Fruit fly (Drosophila melanogaster): ENCODE results near the gene Six4.

Six4 gene

DNA sequence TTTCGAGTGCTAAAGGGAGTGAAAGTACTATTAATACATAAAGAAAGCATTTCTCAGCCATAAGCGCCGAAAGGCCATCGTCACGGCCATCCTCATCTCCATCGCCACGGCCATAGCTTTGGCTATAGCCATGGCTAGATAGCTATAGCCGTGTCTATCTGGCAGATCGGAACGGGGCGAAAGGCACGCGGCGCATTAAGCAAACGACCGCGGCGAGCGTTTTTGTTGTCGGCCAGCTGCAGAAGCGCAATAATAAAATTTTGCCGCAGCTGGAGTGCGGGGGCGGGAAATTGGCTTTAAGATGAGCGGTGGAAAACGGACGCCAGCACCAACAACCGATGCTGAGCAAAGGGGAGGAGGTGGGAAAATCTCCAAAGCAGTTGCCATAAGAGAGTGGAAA lies 42.2 kb downstream of the Six4 start:
- no peak for TF ChIP-seq CG9797 (GFP tag; optimal IDR thresholded peaks at IDR 0.05)
- TF ChIP-seq vnd (GFP tag; IDR thresholded peaks at IDR 0.05; ENCODE audit: partially characterized antibody): no peak
- no peak for TF ChIP-seq CG18619 (GFP tag; optimal IDR thresholded peaks at IDR 0.05)
- no peak for TF ChIP-seq CG14710 (tag; optimal IDR thresholded peaks at IDR 0.05)
- no peak for TF ChIP-seq CG4282 (GFP tag; optimal IDR thresholded peaks at IDR 0.05)
- TF ChIP-seq shn (GFP tag; optimal IDR thresholded peaks at IDR 0.05): no peak
- no peak for TF ChIP-seq fd96Cb (tag; optimal IDR thresholded peaks at IDR 0.05)
- no peak for TF ChIP-seq CkIIα-i1 (GFP tag; IDR thresholded peaks at IDR 0.05)
- no peak for TF ChIP-seq CG16813 (GFP tag; IDR thresholded peaks at IDR 0.05; ENCODE audit: partially characterized antibody)
- TF ChIP-seq crol (GFP tag; IDR thresholded peaks at IDR 0.05): no peak
- 0 out of 2 replicates have a peak, but pooled peaks have one; percentile 17 for TF ChIP-seq dimm (GFP tag; IDR thresholded peaks at IDR 0.05)
- TF ChIP-seq CG14441 (GFP tag; IDR thresholded peaks at IDR 0.05): no peak
- TF ChIP-seq Lhr (GFP tag; optimal IDR thresholded peaks at IDR 0.05): no peak
- no peak for TF ChIP-seq ewg (GFP tag; optimal IDR thresholded peaks at IDR 0.05)
- TF ChIP-seq Med (GFP tag): peak; percentile 47
- peak; percentile 54 for TF ChIP-seq abd-A (tag; optimal IDR thresholded peaks at IDR 0.05)
- TF ChIP-seq seq (GFP tag; IDR thresholded peaks at IDR 0.05): no peak
- TF ChIP-seq MESR4 (GFP tag; optimal IDR thresholded peaks at IDR 0.05): no peak
- TF ChIP-seq C15 (GFP tag; IDR thresholded peaks at IDR 0.05): no peak
- no peak for TF ChIP-seq CG9876 (GFP tag; optimal IDR thresholded peaks at IDR 0.05)
- peak; percentile 88 for TF ChIP-seq CG13894 (tag; optimal IDR thresholded peaks at IDR 0.05)
- TF ChIP-seq Hey (tag; optimal IDR thresholded peaks at IDR 0.05): peak; percentile 4
- no peak for TF ChIP-seq CG11560 (tag; IDR thresholded peaks at IDR 0.05)
- no peak for TF ChIP-seq CG12236 (GFP tag; optimal IDR thresholded peaks at IDR 0.05)
- TF ChIP-seq CG6813 (GFP tag; optimal IDR thresholded peaks at IDR 0.05): no peak
- no peak for TF ChIP-seq CG14050 (GFP tag; IDR thresholded peaks at IDR 0.05)
- no peak for TF ChIP-seq Taf1 (GFP tag; IDR thresholded peaks at IDR 0.05)
- TF ChIP-seq CG11085 (GFP tag; IDR thresholded peaks at IDR 0.05): no peak

DNA sequence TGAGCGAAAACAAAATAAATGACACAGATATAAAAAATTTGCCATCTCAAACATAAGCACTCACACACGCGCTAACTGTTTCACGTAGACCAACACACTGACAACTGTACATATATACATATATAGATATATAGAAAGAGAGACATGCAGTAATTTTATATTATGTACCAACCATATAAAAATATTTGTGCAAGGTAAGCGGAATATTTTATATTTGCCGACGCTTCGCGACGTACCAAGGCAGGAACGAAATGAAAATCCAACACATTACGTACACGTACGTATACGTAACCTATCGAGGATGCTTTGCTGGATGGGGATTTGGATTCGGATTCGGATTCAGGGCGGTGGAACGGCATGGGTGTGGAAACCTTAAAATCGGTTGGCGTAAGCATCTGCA lies 44.0 kb downstream of the Six4 start:
- 0 out of 2 replicates have a peak, but pooled peaks have one; percentile 30 for TF ChIP-seq CG7372 (GFP tag; IDR thresholded peaks at IDR 0.05)
- peak; percentile 46 for TF ChIP-seq CG9437 (GFP tag; optimal IDR thresholded peaks at IDR 0.05)
- no peak for TF ChIP-seq CG1529 (GFP tag; optimal IDR thresholded peaks at IDR 0.05)
- TF ChIP-seq fd96Cb (tag; optimal IDR thresholded peaks at IDR 0.05): no peak
- no peak for TF ChIP-seq sqz (GFP tag; optimal IDR thresholded peaks at IDR 0.05)
- no peak for TF ChIP-seq Atf-2 (GFP tag; optimal IDR thresholded peaks at IDR 0.05)
- no peak for TF ChIP-seq CG10959 (GFP tag; IDR thresholded peaks at IDR 0.05)
- TF ChIP-seq CG2202 (tag; optimal IDR thresholded peaks at IDR 0.05): no peak
- TF ChIP-seq Eip74EF (GFP tag; optimal IDR thresholded peaks at IDR 0.05): no peak

DNA sequence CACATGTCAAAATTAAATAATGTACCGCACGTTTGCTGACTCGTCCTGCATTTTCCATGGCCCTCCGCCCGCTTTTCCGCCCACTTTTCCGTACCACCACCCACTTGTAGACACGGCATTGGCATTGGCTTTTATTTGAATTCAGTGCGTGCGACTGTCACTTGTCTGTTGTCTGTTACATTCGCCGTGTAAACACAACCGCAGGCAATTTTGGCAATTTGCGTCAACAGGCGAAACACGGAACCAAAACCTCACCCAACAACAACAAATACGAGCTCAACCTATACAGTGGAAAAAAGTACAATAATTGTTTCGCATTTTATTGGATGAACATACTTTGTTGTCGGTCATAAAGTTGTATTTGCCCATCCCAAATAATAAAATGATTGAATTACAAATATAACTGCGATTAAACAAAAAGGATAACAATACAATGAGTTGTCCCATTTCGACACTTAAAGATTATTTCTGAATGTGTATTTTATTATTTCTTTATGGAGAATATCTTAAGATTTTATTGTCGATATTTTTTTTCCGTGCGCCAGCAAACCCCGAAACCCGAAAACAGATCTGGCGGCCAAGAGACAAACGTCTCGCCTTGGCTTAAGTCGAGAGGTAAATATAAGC lies 45.2 kb downstream of the Six4 start:
- TF ChIP-seq CG2120 (GFP tag; optimal IDR thresholded peaks at IDR 0.05) (peak; percentile 61), Nf-YC (tag; optimal IDR thresholded peaks at IDR 0.05) (no peak), pzg (GFP tag; optimal IDR thresholded peaks at IDR 0.05) (no peak), gem (tag; optimal IDR thresholded peaks at IDR 0.05) (peak; percentile 50), peb (GFP tag; IDR thresholded peaks at IDR 0.05) (no peak), CG33557 (GFP tag; optimal IDR thresholded peaks at IDR 0.05) (no peak), Gsc (GFP tag; IDR thresholded peaks at IDR 0.05) (no peak), Fer1 (GFP tag; optimal IDR thresholded peaks at IDR 0.05) (peak; percentile 25), CG16813 (GFP tag; IDR thresholded peaks at IDR 0.05; ENCODE audit: partially characterized antibody) (no peak), fd64A (GFP tag; optimal IDR thresholded peaks at IDR 0.05) (no peak), CG7556 (GFP tag; optimal IDR thresholded peaks at IDR 0.05) (peak; percentile 51), CG13894 (tag; optimal IDR thresholded peaks at IDR 0.05) (peak; percentile 86), slbo (GFP tag; IDR thresholded peaks at IDR 0.05) (peak; percentile 34; the same call in 1 of the 2 replicates), CG12659 (GFP tag; optimal IDR thresholded peaks at IDR 0.05) (no peak), CG12391 (tag; optimal IDR thresholded peaks at IDR 0.05) (no peak), aop (GFP tag; IDR thresholded peaks at IDR 0.05) (no peak)

All from whole organism, embryonic.